Worm (Caenorhabditis elegans): Measurements from ENCODE around the gene F59F5.5.

F59F5.5 gene

DNA sequence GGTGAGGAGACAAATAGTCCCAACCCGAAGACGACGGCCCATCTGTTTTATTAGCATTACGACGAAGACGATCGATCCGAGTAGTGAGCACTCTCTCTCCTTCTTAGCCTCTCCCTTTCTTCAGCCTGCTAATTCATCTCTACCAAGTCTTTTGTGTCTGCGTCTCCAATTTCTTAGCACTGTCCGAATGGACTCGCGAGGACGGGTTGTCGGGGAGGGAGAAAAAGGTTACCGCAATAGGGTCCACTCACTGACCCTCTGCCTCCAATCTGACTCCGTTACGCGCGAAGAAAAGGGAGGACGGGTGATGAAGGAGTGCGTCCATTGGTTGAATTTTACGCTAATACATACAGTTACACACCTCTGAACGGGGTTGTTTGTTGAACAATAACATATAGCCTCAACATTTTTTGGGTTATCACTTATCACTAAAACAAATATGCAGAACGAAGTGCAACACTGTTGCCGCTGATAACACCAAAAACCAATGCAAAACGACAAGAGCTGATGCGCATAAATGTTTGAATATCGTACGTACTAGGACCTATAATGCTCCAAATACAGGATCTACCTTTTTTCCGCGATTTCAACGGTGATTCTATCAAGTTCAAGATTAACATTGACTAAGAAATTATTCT is 51.9 kb downstream of the F59F5.5 start:
- TF ChIP-seq madf-6 (GFP tag; IDR thresholded peaks at IDR 0.05) = no peak
- peak; percentile 72; the same call in 1 of the 2 replicates for TF ChIP-seq hmg-1.2 (GFP tag; IDR thresholded peaks at IDR 0.05)
- TF ChIP-seq Y67H2A.10 (GFP tag; conservative IDR thresholded peaks at IDR 0.05) = no peak
- TF ChIP-seq nhr-90 (tag; optimal IDR thresholded peaks at IDR 0.05) = no peak
- TF ChIP-seq chd-7 (tag; optimal IDR thresholded peaks at IDR 0.05) = no peak
- no peak for TF ChIP-seq cebp-2 (GFP tag; IDR thresholded peaks at IDR 0.05)
- no peak for TF ChIP-seq ceh-91 (GFP tag; IDR thresholded peaks at IDR 0.05)
- no peak for TF ChIP-seq nfyb-1 (GFP tag; IDR thresholded peaks at IDR 0.05)
- peak; percentile 31 for TF ChIP-seq nhr-80 (tag; optimal IDR thresholded peaks at IDR 0.05)
- no peak for TF ChIP-seq D2030.7 (GFP tag; IDR thresholded peaks at IDR 0.05)
- TF ChIP-seq sea-2 (GFP tag; IDR thresholded peaks at IDR 0.05) = no peak

All from whole organism, young adult.